Fruit fly (Drosophila melanogaster) whole organism, embryonic: Measurements from ENCODE around the gene CG32106.

Experiments used
- Adf1 ChIP-seq: fragments of 200-800 bp; sonication (Bioruptor generic); IDR thresholded peaks from 2 replicates; pipeline ENCODE4 v1.3.6; 2022; ENCODE audit warnings: missing biosample characterization, missing genetic modification characterization
- Asciz ChIP-seq: fragments of 200-800 bp; sonication (Bioruptor generic); optimal IDR thresholded peaks from 2 replicates; lab custom pipeline; 2017; ENCODE audit warnings: missing biosample characterization, mild to moderate bottlenecking, missing genetic modification characterization, missing genetic modification reagents
- Atf-2 ChIP-seq: fragments of 200-800 bp; sonication (Bioruptor generic); optimal IDR thresholded peaks from 2 replicates; lab custom pipeline; 2016; ENCODE audit warnings: missing biosample characterization, missing genetic modification characterization
- Awh ChIP-seq: fragments of 200-800 bp; sonication (Bioruptor generic); IDR thresholded peaks from 2 replicates; pipeline ENCODE4, ENCODE4 v1.3.6; 2022; ENCODE audit warnings: missing biosample characterization, missing genetic modification characterization
- B-H1 ChIP-seq: fragments of 200-800 bp; sonication (Bioruptor generic); IDR thresholded peaks from 3 replicates; pipeline ENCODE4 v1.3.6; 2022; ENCODE audit warnings: missing biosample characterization, missing genetic modification characterization
- BEAF-32 ChIP-seq: fragments of 200-800 bp; sonication (Bioruptor generic); optimal IDR thresholded peaks from 3 replicates; lab custom pipeline; 2017; ENCODE audit warnings: missing biosample characterization, missing genetic modification characterization, mild to moderate bottlenecking, moderate library complexity, missing genetic modification reagents
- Bteb2 ChIP-seq: fragments of 200-800 bp; sonication (Bioruptor generic); optimal IDR thresholded peaks from 2 replicates; lab custom pipeline; 2016; ENCODE audit warnings: missing biosample characterization, missing genetic modification characterization
- CG10267 ChIP-seq: fragments of 200-800 bp; sonication (Bioruptor generic); optimal IDR thresholded peaks from 2 replicates; lab custom pipeline; 2018; ENCODE audit warnings: missing biosample characterization, mild to moderate bottlenecking, missing genetic modification characterization, moderate library complexity
- CG12104 ChIP-seq: fragments of 200-800 bp; sonication (Bioruptor generic); optimal IDR thresholded peaks from 3 replicates; lab custom pipeline; 2016; ENCODE audit warnings: missing biosample characterization, missing genetic modification characterization
- CG12659 ChIP-seq: fragments of 200-800 bp; sonication (Bioruptor generic); optimal IDR thresholded peaks from 3 replicates; lab custom pipeline; 2017; ENCODE audit warnings: mild to moderate bottlenecking, missing biosample characterization, missing genetic modification reagents, missing genetic modification characterization
- CG12942 ChIP-seq: fragments of 200-800 bp; sonication (Bioruptor generic); optimal IDR thresholded peaks from 3 replicates; lab custom pipeline; 2016; ENCODE audit warnings: missing biosample characterization, missing genetic modification characterization
- CG13424 ChIP-seq: fragments of 200-800 bp; sonication (Bioruptor generic); optimal IDR thresholded peaks from 2 replicates; lab custom pipeline; 2019; ENCODE audit warnings: missing biosample characterization, mild to moderate bottlenecking, missing genetic modification characterization, moderate library complexity
- CG13775 ChIP-seq: fragments of 200-800 bp; sonication (Bioruptor generic); optimal IDR thresholded peaks from 3 replicates; lab custom pipeline; 2017; ENCODE audit warnings: missing biosample characterization, mild to moderate bottlenecking, missing genetic modification characterization
- CG15514 ChIP-seq: fragments of 200-800 bp; sonication (Bioruptor generic); optimal IDR thresholded peaks from 3 replicates; lab custom pipeline; 2017; ENCODE audit warnings: missing biosample characterization, missing genetic modification characterization, mild to moderate bottlenecking, moderate library complexity, missing genetic modification reagents
- CG18476 ChIP-seq: fragments of 200-800 bp; sonication (Bioruptor generic); optimal IDR thresholded peaks from 2 replicates; lab custom pipeline; 2016; ENCODE audit warnings: missing biosample characterization, mild to moderate bottlenecking, missing genetic modification characterization
- CG6683 ChIP-seq: fragments of 200-800 bp; sonication (Bioruptor generic); optimal IDR thresholded peaks from 2 replicates; lab custom pipeline; 2017; ENCODE audit warnings: missing biosample characterization, mild to moderate bottlenecking, missing genetic modification characterization, missing genetic modification reagents
- CG7928 ChIP-seq: fragments of 200-800 bp; sonication (Bioruptor generic); optimal IDR thresholded peaks from 2 replicates; lab custom pipeline; 2017; ENCODE audit warnings: missing biosample characterization, mild to moderate bottlenecking, missing genetic modification characterization
- Camta ChIP-seq: fragments of 200-800 bp; sonication (Bioruptor generic); optimal IDR thresholded peaks from 2 replicates; lab custom pipeline; 2016; ENCODE audit warnings: missing biosample characterization, missing genetic modification characterization
- Chrac-16 ChIP-seq: fragments of 200-800 bp; sonication (Bioruptor generic); optimal IDR thresholded peaks from 3 replicates; lab custom pipeline; 2016; ENCODE audit warnings: missing biosample characterization, missing genetic modification characterization
- CoRest ChIP-seq: fragments of 200-800 bp; sonication (Bioruptor generic); optimal IDR thresholded peaks from 3 replicates; lab custom pipeline; 2018; ENCODE audit warnings: missing biosample characterization, mild to moderate bottlenecking, missing genetic modification characterization, moderate library complexity
- Fer2 ChIP-seq: fragments of 200-800 bp; sonication (Bioruptor generic); optimal IDR thresholded peaks from 2 replicates; lab custom pipeline; 2018; ENCODE audit warnings: missing biosample characterization, mild to moderate bottlenecking, missing genetic modification characterization, moderate library complexity
- Hey ChIP-seq: fragments of 200-800 bp; sonication (Bioruptor generic); optimal IDR thresholded peaks from 3 replicates; lab custom pipeline; 2018; ENCODE audit warnings: missing biosample characterization, mild to moderate bottlenecking, missing genetic modification characterization
- Hmx ChIP-seq: fragments of 200-800 bp; sonication (Bioruptor generic); optimal IDR thresholded peaks from 2 replicates; lab custom pipeline; 2016; ENCODE audit warnings: missing biosample characterization, missing genetic modification characterization
- Hr51 ChIP-seq, 2 experiments: fragments of 200-800 bp; sonication (Bioruptor generic); optimal IDR thresholded peaks; 2 replicates in 1 of 2; 3 replicates in 1 of 2; lab custom pipeline; 2016 to 2018; ENCODE audit warnings: missing biosample characterization in 2 of 2, missing genetic modification characterization in 2 of 2, mild to moderate bottlenecking in 1 of 2, moderate library complexity in 1 of 2
- Hsf ChIP-seq: fragments of 200-800 bp; sonication (Bioruptor generic); optimal IDR thresholded peaks from 3 replicates; lab custom pipeline; 2016; ENCODE audit warnings: missing biosample characterization, missing genetic modification characterization
- Lpt ChIP-seq: fragments of >200 bp; optimal IDR thresholded peaks from 2 replicates; lab custom pipeline; 2018; ENCODE audit warnings: missing biosample characterization, missing genetic modification characterization
- MESR4 ChIP-seq: fragments of 200-800 bp; sonication (Bioruptor generic); optimal IDR thresholded peaks from 2 replicates; lab custom pipeline; 2018; ENCODE audit warnings: missing biosample characterization, mild to moderate bottlenecking, missing genetic modification characterization, moderate library complexity
- Med ChIP-seq: fragments of 200-800 bp; sonication (Bioruptor generic); peaks from one replicate; lab custom pipeline; 2016; ENCODE audit warnings: missing biosample characterization, missing genetic modification characterization, mild to moderate bottlenecking, inconsistent platforms, moderate library complexity
- Nf-YA ChIP-seq: fragments of 200-800 bp; sonication (Bioruptor generic); IDR thresholded peaks from 2 replicates; pipeline ENCODE4 v1.3.6; 2022; ENCODE audit warnings: missing biosample characterization, missing genetic modification characterization
- Nf-YB ChIP-seq: fragments of 200-800 bp; sonication (Bioruptor generic); optimal IDR thresholded peaks from 3 replicates; lab custom pipeline; 2019; ENCODE audit warnings: missing biosample characterization, mild to moderate bottlenecking, missing genetic modification characterization, moderate library complexity
- Sin3A ChIP-seq: fragments of >200 bp; optimal IDR thresholded peaks from 2 replicates; lab custom pipeline; 2018
- Six4 ChIP-seq: fragments of 200-800 bp; sonication (Bioruptor generic); optimal IDR thresholded peaks from 2 replicates; lab custom pipeline; 2016; ENCODE audit warnings: missing biosample characterization, missing genetic modification characterization
- aop ChIP-seq: fragments of 200-800 bp; sonication (Bioruptor generic); IDR thresholded peaks from 2 replicates; pipeline ENCODE4 v1.3.6; 2022; ENCODE audit warnings: missing biosample characterization, missing genetic modification characterization
- cg ChIP-seq: fragments of 200-800 bp; sonication (Bioruptor generic); optimal IDR thresholded peaks from 3 replicates; lab custom pipeline; 2019; ENCODE audit warnings: missing biosample characterization, mild to moderate bottlenecking, missing genetic modification characterization, moderate library complexity
- ems ChIP-seq: fragments of 200-800 bp; sonication (Bioruptor generic); optimal IDR thresholded peaks from 3 replicates; lab custom pipeline; 2016; ENCODE audit warnings: missing biosample characterization, missing genetic modification characterization
- jigr1 ChIP-seq: fragments of 200-800 bp; sonication (Bioruptor generic); IDR thresholded peaks from 3 replicates; pipeline ENCODE4 v1.3.6; 2022; ENCODE audit warnings: missing biosample characterization, missing genetic modification characterization
- knrl ChIP-seq: fragments of 200-800 bp; sonication (Bioruptor generic); IDR thresholded peaks from 3 replicates; pipeline ENCODE4 v1.3.6; 2022; ENCODE audit warnings: missing biosample characterization, missing genetic modification characterization; ENCODE audit not compliant: partially characterized antibody
- lab ChIP-seq: fragments of 200-800 bp; sonication (Bioruptor generic); optimal IDR thresholded peaks from 3 replicates; lab custom pipeline; 2017; ENCODE audit warnings: missing biosample characterization, missing genetic modification characterization, mild to moderate bottlenecking, moderate library complexity, missing genetic modification reagents
- lmd ChIP-seq: fragments of 200-800 bp; sonication (Bioruptor generic); IDR thresholded peaks from 2 replicates; pipeline ENCODE4 v1.3.6; 2022; ENCODE audit warnings: missing biosample characterization, missing genetic modification characterization
- pan ChIP-seq, 4 experiments: fragments of >200 bp in 3 of 4; fragments of 200-800 bp in 1 of 4; sonication (Bioruptor generic) in 1 of 4; optimal IDR thresholded peaks in 3 of 4; IDR thresholded peaks in 1 of 4; 2 replicates each; pipeline versions ENCODE4 v1.3.6 to Lab custom; 2017 to 2022; ENCODE audit warnings: missing biosample characterization in 2 of 4, missing genetic modification characterization in 2 of 4, mixed read lengths in 1 of 4
- pho ChIP-seq: fragments of 200-800 bp; sonication (Bioruptor generic); optimal IDR thresholded peaks from 2 replicates; lab custom pipeline; 2016; ENCODE audit warnings: missing biosample characterization, missing genetic modification characterization
- ranshi ChIP-seq: fragments of 200-800 bp; sonication (Bioruptor generic); IDR thresholded peaks from 2 replicates; pipeline ENCODE4 v1.3.6; 2022; ENCODE audit warnings: missing biosample characterization, missing genetic modification characterization
- repo ChIP-seq: fragments of 200-800 bp; sonication (Bioruptor generic); optimal IDR thresholded peaks from 2 replicates; lab custom pipeline; 2016; ENCODE audit warnings: missing biosample characterization, missing genetic modification characterization
- sc ChIP-seq, 3 experiments: fragments of >200 bp in 2 of 3; fragments of 200-800 bp in 1 of 3; sonication (Bioruptor generic) in 1 of 3; optimal IDR thresholded peaks; 2 replicates in 2 of 3; 3 replicates in 1 of 3; lab custom pipeline; 2017; ENCODE audit warnings: mild to moderate bottlenecking in 1 of 3, missing biosample characterization in 1 of 3, missing genetic modification characterization in 1 of 3, missing genetic modification reagents in 1 of 3
- sisA ChIP-seq: fragments of 200-800 bp; sonication (Bioruptor generic); IDR thresholded peaks from 2 replicates; pipeline ENCODE4 v1.3.6; 2022; ENCODE audit warnings: missing biosample characterization, missing genetic modification characterization
- twi ChIP-seq: fragments of 200-800 bp; optimal IDR thresholded peaks from 2 replicates; lab custom pipeline; 2019; ENCODE audit warnings: missing biosample characterization, mild to moderate bottlenecking, missing genetic modification characterization, moderate library complexity

Gene CG32106

dm6 chr3L:12749567-12750535 is 28.7 kb downstream of the CG32106 start, which contains the start of the genes Klc and CG10984 (continued):
- TF ChIP-seq Camta (GFP tag; lab: Kevin White, UChicago) (peak; percentile 63), CG13775 (GFP tag; lab: Kevin White, UChicago) (peak; percentile 27), B-H1 (GFP tag; lab: Robert Waterston, UW) (peak; percentile 70), CG12659 (GFP tag; lab: Kevin White, UChicago) (peak; percentile 63), jigr1 (GFP tag; lab: Robert Waterston, UW) (peak; percentile 62; the same call in 1 of the 3 replicates), Lpt (GFP tag; lab: Kevin White, UChicago) (no peak), CG15514 (peak; percentile 57), Hmx (GFP tag; lab: Kevin White, UChicago) (no peak), Six4 (GFP tag; lab: Kevin White, UChicago) (peak; percentile 56), CG6683 (GFP tag; lab: Kevin White, UChicago) (no peak), Atf-2 (GFP tag; lab: Kevin White, UChicago) (peak; percentile 63), CG12942 (GFP tag; lab: Kevin White, UChicago) (peak; percentile 20), Asciz (GFP tag; lab: Kevin White, UChicago) (peak; percentile 51), lmd (GFP tag; lab: Robert Waterston, UW) (no peak), CG18476 (GFP tag; lab: Kevin White, UChicago) (peak; percentile 47), twi (no peak), Chrac-16 (GFP tag; lab: Kevin White, UChicago) (peak; percentile 58), Nf-YA (GFP tag; lab: Robert Waterston, UW) (0 out of 2 replicates have a peak, but pooled peaks have one; percentile 59), ranshi (peak; percentile 70; the same call in 1 of the 2 replicates), lab (no peak), repo (peak; percentile 34), Adf1 (peak; percentile 52; the same call in 1 of the 2 replicates), Fer2 (tag; lab: Kevin White, UChicago) (no peak), Bteb2 (peak; percentile 54), aop (GFP tag; lab: Robert Waterston, UW) (no peak), ems (GFP tag; lab: Kevin White, UChicago) (peak; percentile 46), CG13424 (peak; percentile 29), Nf-YB (no peak), Awh (GFP tag; lab: Robert Waterston, UW) (no peak), MESR4 (GFP tag; lab: Kevin White, UChicago) (peak; percentile 89), Sin3A (lab: Kevin White, UChicago) (peak; percentile 34), CG12104 (GFP tag; lab: Kevin White, UChicago) (peak; percentile 36), BEAF-32 (GFP tag; lab: Kevin White, UChicago) (peak; percentile 58), sc (optimal IDR thresholded peaks at IDR 0.05; lab: Kevin White, UChicago) (no peak), sc (GFP tag; optimal IDR thresholded peaks at IDR 0.05; lab: Kevin White, UChicago) (no peak), CG7928 (GFP tag; lab: Kevin White, UChicago) (peak; percentile 19), CG10267 (peak; percentile 42), pho (GFP tag; lab: Kevin White, UChicago) (peak; percentile 50), pan (optimal IDR thresholded peaks at IDR 0.05; lab: Kevin White, UChicago) (no peak), pan (GFP tag; optimal IDR thresholded peaks at IDR 0.05 in 1 of 2, IDR thresholded peaks at IDR 0.05 in 1 of 2) (peak in 1 of 2 experiments; percentile 79), Med (GFP tag; lab: Kevin White, UChicago) (peak; percentile 94), cg (GFP tag; lab: Kevin White, UChicago) (peak; percentile 84), knrl (0 out of 3 replicates have a peak, but pooled peaks have one; percentile 33), Hr51 (GFP tag; optimal IDR thresholded peaks at IDR 0.05; lab: Kevin White, UChicago) (peak in 1 of 2 experiments; percentile 36), sisA (GFP tag; lab: Robert Waterston, UW) (no peak), Hsf (GFP tag; lab: Kevin White, UChicago) (peak; percentile 61), CoRest (tag; lab: Kevin White, UChicago) (peak; percentile 50), Hey (tag; lab: Kevin White, UChicago) (no peak)
